Worm (Caenorhabditis elegans) whole organism, L4 larva: ENCODE data around the gene M110.7.
"Not testable (repeated sequence)": the region's sequence is repeated elsewhere in the genome, so short reads cannot be mapped to it uniquely, and the experiment has no call there.

ENCODE experiments used
- F37D6.2 ChIP-seq: sonication (generic microtip); optimal IDR thresholded peaks from 2 replicates; lab custom pipeline; 2016; ENCODE audit warnings: mild to moderate bottlenecking, missing genetic modification characterization, missing compliant biosample characterization
- F44E2.7 ChIP-seq: fragments of 200-800 bp; sonication (Bioruptor generic); IDR thresholded peaks from 2 replicates; pipeline ENCODE4 v2.1.2; 2022; ENCODE audit warnings: missing genetic modification characterization, missing compliant biosample characterization
- F49E8.2 ChIP-seq: sonication (generic microtip); optimal IDR thresholded peaks from 2 replicates; lab custom pipeline; 2016; ENCODE audit warnings: missing compliant biosample characterization, mild to moderate bottlenecking, missing genetic modification characterization, borderline replicate concordance
- aha-1 ChIP-seq: fragments of 150-350 bp; peaks from one replicate; lab custom pipeline; 2014; ENCODE audit warnings: missing biosample characterization, missing genetic modification characterization
- aly-2 ChIP-seq: sonication (generic microtip); optimal IDR thresholded peaks from 2 replicates; lab custom pipeline; 2018; ENCODE audit warnings: missing biosample characterization, missing genetic modification characterization
- cey-2 ChIP-seq: sonication (generic microtip); optimal IDR thresholded peaks from 3 replicates; lab custom pipeline; 2017; ENCODE audit warnings: missing genetic modification characterization, mild to moderate bottlenecking, missing compliant biosample characterization, antibody characterized with exemption, borderline replicate concordance; ENCODE audit not compliant: insufficient read depth
- daf-16 ChIP-seq, 3 experiments: sonication (generic microtip); optimal IDR thresholded peaks; 2 replicates each; lab custom pipeline; 2016 to 2017; ENCODE audit warnings: missing genetic modification characterization in 3 of 3, missing genetic modification reagents in 3 of 3, mild to moderate bottlenecking in 2 of 3, missing compliant biosample characterization in 2 of 3, missing biosample characterization in 1 of 3, moderate library complexity in 1 of 3
- daf-19 ChIP-seq: fragments of 200-800 bp; sonication (Bioruptor generic); conservative IDR thresholded peaks from 2 replicates; pipeline ENCODE4 v1.3.6; 2022; ENCODE audit warnings: missing genetic modification characterization, missing compliant biosample characterization
- dpl-1 ChIP-seq: fragments of 150-350 bp; optimal IDR thresholded peaks from 2 replicates; lab custom pipeline; 2014; ENCODE audit warnings: missing biosample characterization, missing genetic modification reagents, missing genetic modification characterization
- dve-1 ChIP-seq: sonication (generic microtip); optimal IDR thresholded peaks from 2 replicates; lab custom pipeline; 2017; ENCODE audit warnings: antibody characterized with exemption, mild to moderate bottlenecking, missing genetic modification characterization, missing compliant biosample characterization; ENCODE audit not compliant: insufficient read depth
- fos-1 ChIP-seq: fragments of 150-350 bp; optimal IDR thresholded peaks from 2 replicates; lab custom pipeline; 2014; ENCODE audit warnings: missing biosample characterization, missing genetic modification characterization
- gei-8 ChIP-seq: fragments of 200-800 bp; sonication (Bioruptor generic); optimal IDR thresholded peaks from 2 replicates; lab custom pipeline; 2018; ENCODE audit warnings: mild to moderate bottlenecking, missing genetic modification characterization, missing compliant biosample characterization
- hlh-30 ChIP-seq: sonication (generic microtip); optimal IDR thresholded peaks from 2 replicates; lab custom pipeline; 2017; ENCODE audit warnings: antibody characterized with exemption, mild to moderate bottlenecking, missing genetic modification characterization, missing compliant biosample characterization; ENCODE audit not compliant: insufficient read depth
- hmg-1.1 ChIP-seq: fragments of 200-800 bp; sonication (Bioruptor generic); IDR thresholded peaks from 2 replicates; pipeline ENCODE4 v1.3.6; 2022; ENCODE audit warnings: missing genetic modification reagents, missing genetic modification characterization, missing compliant biosample characterization
- lin-1 ChIP-seq: fragments of 200-800 bp; sonication (Bioruptor generic); IDR thresholded peaks from 2 replicates; pipeline ENCODE4 v1.3.6; 2022; ENCODE audit warnings: missing genetic modification reagents, missing genetic modification characterization, missing compliant biosample characterization
- lsy-2 ChIP-seq, 2 experiments: fragments of 150-350 bp in 1 of 2; sonication (generic microtip) in 1 of 2; optimal IDR thresholded peaks; 2 replicates each; lab custom pipeline; 2014 to 2017; ENCODE audit warnings: missing biosample characterization in 2 of 2, missing genetic modification characterization in 2 of 2
- madf-5 ChIP-seq, 2 experiments: fragments of 200-800 bp; sonication (Bioruptor generic); IDR thresholded peaks; 2 replicates each; pipeline ENCODE4 v1.3.6; 2022; ENCODE audit warnings: missing compliant biosample characterization in 2 of 2, missing genetic modification characterization in 2 of 2
- madf-9 ChIP-seq: fragments of 200-800 bp; sonication (Bioruptor generic); conservative IDR thresholded peaks from 2 replicates; pipeline ENCODE4 v1.3.6; 2022; ENCODE audit warnings: missing genetic modification reagents, missing genetic modification characterization, missing compliant biosample characterization
- mep-1 ChIP-seq: fragments of 150-350 bp; sonication (generic microtip); optimal IDR thresholded peaks from 3 replicates; lab custom pipeline; 2014; ENCODE audit warnings: missing biosample characterization, missing genetic modification characterization
- mes-2 ChIP-seq: sonication (generic microtip); optimal IDR thresholded peaks from 2 replicates; lab custom pipeline; 2016; ENCODE audit warnings: missing genotype, mild to moderate bottlenecking, missing genetic modification characterization, missing compliant biosample characterization; ENCODE audit not compliant: poor library complexity, severe bottlenecking
- nhr-42 ChIP-seq: fragments of 200-800 bp; sonication (Bioruptor generic); IDR thresholded peaks from 2 replicates; pipeline ENCODE4 v1.3.6; 2022; ENCODE audit warnings: missing genetic modification characterization, missing compliant biosample characterization
- nhr-6 ChIP-seq: fragments of 150-350 bp; optimal IDR thresholded peaks from 2 replicates; lab custom pipeline; 2014; ENCODE audit warnings: missing biosample characterization, missing genetic modification characterization
- snpc-4 ChIP-seq: fragments of 150-350 bp; optimal IDR thresholded peaks from 2 replicates; lab custom pipeline; 2014; ENCODE audit warnings: missing biosample characterization, missing genetic modification characterization
- spr-3 ChIP-seq: fragments of 200-800 bp; sonication (Bioruptor generic); optimal IDR thresholded peaks from 2 replicates; lab custom pipeline; 2018; ENCODE audit warnings: mild to moderate bottlenecking, missing genetic modification characterization, missing compliant biosample characterization
- tra-1 ChIP-seq: fragments of 200-800 bp; sonication (Bioruptor generic); IDR thresholded peaks from 2 replicates; pipeline ENCODE4 v1.3.6; 2022; ENCODE audit warnings: missing genetic modification reagents, missing genetic modification characterization, missing compliant biosample characterization
- unc-62 ChIP-seq, 3 experiments: fragments of 150-350 bp in 1 of 3; sonication (generic microtip); optimal IDR thresholded peaks in 2 of 3; peaks in 1 of 3; 1 replicate in 1 of 3; 2 replicates in 2 of 3; lab custom pipeline; 2014 to 2017; ENCODE audit warnings: missing biosample characterization in 3 of 3, missing genetic modification characterization in 3 of 3, missing genetic modification reagents in 3 of 3, missing genotype in 1 of 3
- ztf-11 ChIP-seq: fragments of 150-350 bp; optimal IDR thresholded peaks from 2 replicates; lab custom pipeline; 2014; ENCODE audit warnings: missing biosample characterization, missing genetic modification characterization

The M110.7 gene

ce11 chrII:8283158-8283717 is 50.6 kb downstream of the M110.7 start, which contains the start of the genes nst-1 and cct-4:
TSS of gene nst-1 (minus strand) at chrII:8283208.
TSS of gene cct-4 (plus strand) at chrII:8283667.
- no peak for TF ChIP-seq snpc-4 (tag; lab: Kevin White, UChicago)
- TF ChIP-seq mes-2 (tag; lab: Kevin White, UChicago) = peak; percentile 49
- no peak for TF ChIP-seq F44E2.7 (GFP tag; lab: Robert Waterston, UW)
- TF ChIP-seq gei-8 (GFP tag; lab: Kevin White, UChicago) = no peak
- peak in 1 of 2 experiments; percentile 50 for TF ChIP-seq unc-62 (GFP tag; optimal IDR thresholded peaks at IDR 0.05 in 1 of 2; lab: Kevin White, UChicago)
- no peak for TF ChIP-seq unc-62 (tag; optimal IDR thresholded peaks at IDR 0.05; lab: Kevin White, UChicago)
- TF ChIP-seq aly-2 = no peak
- no peak for TF ChIP-seq nhr-6 (tag; lab: Kevin White, UChicago)
- no peak for TF ChIP-seq F37D6.2 (tag; lab: Kevin White, UChicago)
- no peak for TF ChIP-seq cey-2
- TF ChIP-seq mep-1 (tag; lab: Kevin White, UChicago) = peak; percentile 35
- TF ChIP-seq madf-9 (GFP tag; lab: Robert Waterston, UW) = no peak
- peak; percentile 51 for TF ChIP-seq dpl-1 (GFP tag; lab: Kevin White, UChicago)
- no peak for TF ChIP-seq F49E8.2 (tag; lab: Kevin White, UChicago)
- TF ChIP-seq lsy-2 (tag; optimal IDR thresholded peaks at IDR 0.05; lab: Kevin White, UChicago) = peak in 1 of 2 experiments; percentile 62
- no peak for TF ChIP-seq nhr-42 (GFP tag; lab: Robert Waterston, UW)
- no peak for TF ChIP-seq tra-1
- no peak for TF ChIP-seq hmg-1.1 (GFP tag; lab: Robert Waterston, UW)
- TF ChIP-seq aha-1 (tag; lab: Kevin White, UChicago) = peak; percentile 37
- no peak for TF ChIP-seq madf-5 (GFP tag; IDR thresholded peaks at IDR 0.05; lab: Robert Waterston, UW)
- TF ChIP-seq ztf-11 = no peak
- TF ChIP-seq daf-19 (GFP tag; lab: Robert Waterston, UW) = no peak
- no peak for TF ChIP-seq spr-3
- TF ChIP-seq lin-1 (GFP tag; lab: Robert Waterston, UW) = no peak
- no peak for TF ChIP-seq hlh-30
- TF ChIP-seq dve-1 (tag; lab: Kevin White, UChicago) = peak; percentile 13
- TF ChIP-seq fos-1 (tag; lab: Kevin White, UChicago) = no peak

- TF ChIP-seq daf-16 (GFP tag; optimal IDR thresholded peaks at IDR 0.05; lab: Kevin White, UChicago) (peak in 1 of 2 experiments; percentile 18), lsy-2 (tag; optimal IDR thresholded peaks at IDR 0.05; lab: Kevin White, UChicago) (peak in 1 of 2 experiments; percentile 16)
- TF ChIP-seq daf-16 (tag; optimal IDR thresholded peaks at IDR 0.05; lab: Kevin White, UChicago) = not testable (repeated sequence)
These were observed 53.2 kb downstream of the M110.7 start for ce11 chrII:8285837-8286236.
